Worm (Caenorhabditis elegans) whole organism, L1 larva: ENCODE measurements around the gene ttn-1.

Experiments
- C04F5.9 ChIP-seq: sonication (generic microtip); optimal IDR thresholded peaks from 2 replicates; lab custom pipeline; 2016; ENCODE audit warnings: missing genetic modification characterization, missing compliant biosample characterization
- Y116A8C.19 ChIP-seq: sonication (generic microtip); optimal IDR thresholded peaks from 2 replicates; lab custom pipeline; 2016; ENCODE audit warnings: missing compliant biosample characterization, missing genetic modification characterization, borderline replicate concordance
- aha-1 ChIP-seq: fragments of 150-350 bp; optimal IDR thresholded peaks from 2 replicates; lab custom pipeline; 2014; ENCODE audit warnings: missing biosample characterization, missing genetic modification characterization
- ama-1 ChIP-seq: fragments of 150-350 bp; optimal IDR thresholded peaks from 2 replicates; lab custom pipeline; 2014
- blmp-1 ChIP-seq: fragments of 150-350 bp; optimal IDR thresholded peaks from 2 replicates; lab custom pipeline; 2014; ENCODE audit warnings: missing biosample characterization, missing genetic modification characterization
- ces-1 ChIP-seq: fragments of 150-350 bp; optimal IDR thresholded peaks from 2 replicates; lab custom pipeline; 2014; ENCODE audit warnings: missing biosample characterization, missing genetic modification reagents, missing genetic modification characterization
- dsc-1 ChIP-seq: sonication (generic microtip); optimal IDR thresholded peaks from 2 replicates; lab custom pipeline; 2016; ENCODE audit warnings: mild to moderate bottlenecking, missing genetic modification characterization, missing compliant biosample characterization
- egl-13 ChIP-seq: sonication (generic microtip); optimal IDR thresholded peaks from 2 replicates; lab custom pipeline; 2016; ENCODE audit warnings: missing genotype, missing genetic modification reagents, missing genetic modification characterization, missing compliant biosample characterization
- elt-3 ChIP-seq, 6 experiments: fragments of 150-350 bp in 1 of 6; sonication (generic microtip); optimal IDR thresholded peaks; 2 replicates each; lab custom pipeline; 2017 to 2018; ENCODE audit warnings: missing biosample characterization in 6 of 6, missing genetic modification characterization in 6 of 6, inconsistent platforms in 1 of 6
- ets-5 ChIP-seq: fragments of 200-800 bp; sonication (Bioruptor generic); IDR thresholded peaks from 2 replicates; pipeline ENCODE4 v1.3.6; 2022; ENCODE audit warnings: missing genetic modification characterization, missing compliant biosample characterization
- fos-1 ChIP-seq: fragments of 150-350 bp; optimal IDR thresholded peaks from 2 replicates; lab custom pipeline; 2014; ENCODE audit warnings: missing biosample characterization, missing genetic modification characterization
- grh-1 ChIP-seq: fragments of 200-800 bp; sonication (Bioruptor generic); IDR thresholded peaks from 2 replicates; pipeline ENCODE4 v1.3.6; 2022; ENCODE audit warnings: missing genetic modification reagents, missing genetic modification characterization, missing compliant biosample characterization
- hlh-4 ChIP-seq: sonication (generic microtip); optimal IDR thresholded peaks from 2 replicates; lab custom pipeline; 2016; ENCODE audit warnings: mild to moderate bottlenecking, missing genetic modification characterization, missing compliant biosample characterization
- hpl-2 ChIP-seq: fragments of 150-350 bp; optimal IDR thresholded peaks from 2 replicates; lab custom pipeline; 2014; ENCODE audit warnings: missing biosample characterization, missing genetic modification reagents, missing genetic modification characterization
- irx-1 ChIP-seq: sonication (generic microtip); optimal IDR thresholded peaks from 2 replicates; lab custom pipeline; 2016; ENCODE audit warnings: missing genetic modification characterization, missing compliant biosample characterization
- isw-1 ChIP-seq: fragments of 200-800 bp; sonication (Bioruptor generic); IDR thresholded peaks from 2 replicates; pipeline ENCODE4 v1.3.6; 2022; ENCODE audit warnings: missing genetic modification characterization, missing compliant biosample characterization
- lin-14 ChIP-seq: fragments of 200-800 bp; sonication (Bioruptor generic); optimal IDR thresholded peaks from 2 replicates; lab custom pipeline; 2018; ENCODE audit warnings: mild to moderate bottlenecking, missing genetic modification characterization, moderate library complexity, missing compliant biosample characterization
- lin-15B ChIP-seq: fragments of 150-350 bp; sonication (generic microtip); optimal IDR thresholded peaks from 3 replicates; lab custom pipeline; 2014; ENCODE audit warnings: missing biosample characterization, missing genetic modification characterization
- lin-35 ChIP-seq, 2 experiments: fragments of 150-350 bp; optimal IDR thresholded peaks; 2 replicates each; lab custom pipeline; 2014; ENCODE audit warnings: missing biosample characterization in 2 of 2, missing genetic modification characterization in 2 of 2, missing genetic modification reagents in 2 of 2
- lir-3 ChIP-seq: sonication (generic microtip); optimal IDR thresholded peaks from 2 replicates; lab custom pipeline; 2016; ENCODE audit warnings: mild to moderate bottlenecking, missing genetic modification characterization, moderate library complexity, missing compliant biosample characterization; ENCODE audit not compliant: poor library complexity
- lsy-2 ChIP-seq, 2 experiments: fragments of 150-350 bp; optimal IDR thresholded peaks; 2 replicates each; lab custom pipeline; 2014; ENCODE audit warnings: missing biosample characterization in 2 of 2, missing genetic modification characterization in 2 of 2
- mef-2 ChIP-seq: fragments of 150-350 bp; optimal IDR thresholded peaks from 2 replicates; lab custom pipeline; 2014; ENCODE audit warnings: missing biosample characterization, missing genetic modification characterization
- mep-1 ChIP-seq: fragments of 150-350 bp; optimal IDR thresholded peaks from 2 replicates; lab custom pipeline; 2014; ENCODE audit warnings: missing biosample characterization, missing genetic modification characterization
- nhr-11 ChIP-seq: fragments of 150-350 bp; optimal IDR thresholded peaks from 2 replicates; lab custom pipeline; 2014; ENCODE audit warnings: missing biosample characterization, missing genetic modification characterization
- nhr-12 ChIP-seq: sonication (generic microtip); optimal IDR thresholded peaks from 2 replicates; lab custom pipeline; 2017; ENCODE audit warnings: missing biosample characterization, missing genetic modification characterization
- nhr-19 ChIP-seq: fragments of 200-800 bp; sonication (Bioruptor generic); conservative IDR thresholded peaks from 2 replicates; pipeline ENCODE4 v1.3.6; 2022; ENCODE audit warnings: missing genetic modification characterization, missing compliant biosample characterization
- nhr-71 ChIP-seq: sonication (generic microtip); optimal IDR thresholded peaks from 2 replicates; lab custom pipeline; 2016; ENCODE audit warnings: mild to moderate bottlenecking, missing genetic modification characterization, moderate library complexity, missing compliant biosample characterization
- nhr-84 ChIP-seq: sonication (generic microtip); optimal IDR thresholded peaks from 2 replicates; lab custom pipeline; 2017; ENCODE audit warnings: missing biosample characterization, missing genetic modification characterization
- nhr-85 ChIP-seq: sonication (generic microtip); peaks from one replicate; lab custom pipeline; 2016; ENCODE audit warnings: missing genetic modification characterization, inconsistent platforms, missing compliant biosample characterization
- nhr-90 ChIP-seq: sonication (generic microtip); optimal IDR thresholded peaks from 2 replicates; lab custom pipeline; 2016; ENCODE audit warnings: mild to moderate bottlenecking, missing genetic modification characterization, missing compliant biosample characterization; ENCODE audit not compliant: poor library complexity
- pax-3 ChIP-seq: fragments of 200-800 bp; sonication (Bioruptor generic); optimal IDR thresholded peaks from 2 replicates; lab custom pipeline; 2018; ENCODE audit warnings: mild to moderate bottlenecking, missing genetic modification characterization, moderate library complexity, missing compliant biosample characterization
- skn-1 ChIP-seq: fragments of 150-350 bp; optimal IDR thresholded peaks from 2 replicates; lab custom pipeline; 2014; ENCODE audit warnings: missing biosample characterization, missing genetic modification characterization
- sup-37 ChIP-seq: fragments of 200-800 bp; sonication (Bioruptor generic); optimal IDR thresholded peaks from 2 replicates; lab custom pipeline; 2018; ENCODE audit warnings: mild to moderate bottlenecking, missing genetic modification characterization, missing compliant biosample characterization
- swsn-7 ChIP-seq: sonication (generic microtip); optimal IDR thresholded peaks from 2 replicates; lab custom pipeline; 2016; ENCODE audit warnings: missing genetic modification characterization, missing compliant biosample characterization
- tbx-2 ChIP-seq: sonication (generic microtip); optimal IDR thresholded peaks from 2 replicates; lab custom pipeline; 2016; ENCODE audit warnings: missing genetic modification characterization, missing compliant biosample characterization
- tlp-1 ChIP-seq: fragments of 150-350 bp; optimal IDR thresholded peaks from 2 replicates; lab custom pipeline; 2014; ENCODE audit warnings: missing biosample characterization, missing genetic modification characterization
- unc-130 ChIP-seq: fragments of 150-350 bp; optimal IDR thresholded peaks from 2 replicates; lab custom pipeline; 2017; ENCODE audit warnings: missing biosample characterization, missing genetic modification characterization, inconsistent platforms
- unc-30 ChIP-seq: sonication (generic microtip); optimal IDR thresholded peaks from 2 replicates; lab custom pipeline; 2017; ENCODE audit warnings: missing biosample characterization, missing genetic modification characterization
- unc-62 ChIP-seq: fragments of 150-350 bp; optimal IDR thresholded peaks from 2 replicates; lab custom pipeline; 2014; ENCODE audit warnings: missing biosample characterization, missing genetic modification reagents, missing genetic modification characterization
- unc-86 ChIP-seq: sonication (generic microtip); optimal IDR thresholded peaks from 2 replicates; lab custom pipeline; 2016; ENCODE audit warnings: missing genetic modification characterization, missing compliant biosample characterization
- xbp-1 ChIP-seq: sonication (generic microtip); optimal IDR thresholded peaks from 2 replicates; lab custom pipeline; 2016; ENCODE audit warnings: missing genetic modification characterization, missing compliant biosample characterization
- zag-1 ChIP-seq: fragments of 150-350 bp; optimal IDR thresholded peaks from 2 replicates; lab custom pipeline; 2014; ENCODE audit warnings: missing biosample characterization, missing genetic modification characterization
- zip-4 ChIP-seq: fragments of 200-800 bp; sonication (Bioruptor generic); optimal IDR thresholded peaks from 2 replicates; lab custom pipeline; 2018; ENCODE audit warnings: mild to moderate bottlenecking, missing genetic modification characterization, moderate library complexity, missing compliant biosample characterization
- ztf-11 ChIP-seq, 2 experiments: sonication (generic microtip); optimal IDR thresholded peaks; 2 replicates each; lab custom pipeline; 2016 to 2017; ENCODE audit warnings: missing genetic modification characterization in 2 of 2, missing biosample characterization in 1 of 2, missing compliant biosample characterization in 1 of 2

Gene ttn-1

DNA sequence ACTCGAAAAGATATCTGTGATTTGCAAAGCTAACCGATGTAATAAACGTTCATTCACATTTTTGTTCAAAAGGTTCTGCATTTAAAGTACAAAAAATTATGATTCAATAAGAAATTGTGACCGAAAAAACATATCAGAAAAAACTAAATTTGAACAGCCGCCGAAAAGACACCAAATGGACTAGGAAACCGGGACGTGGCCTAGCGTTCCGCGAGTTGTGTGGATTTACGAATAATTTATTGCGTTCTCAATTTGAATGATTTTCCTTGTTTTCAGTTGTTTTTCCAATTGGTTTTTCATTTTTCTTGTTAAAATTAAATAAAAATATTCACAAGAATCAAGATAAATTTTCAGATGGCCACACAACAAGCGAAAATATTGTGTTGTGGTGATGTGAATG, 95.0 kb downstream of the ttn-1 start, which contains the start of gene cwf-19L1 (continued):
- peak; percentile 95 to 96 for TF ChIP-seq lin-35 (GFP tag; optimal IDR thresholded peaks at IDR 0.05; lab: Kevin White, UChicago)
- TF ChIP-seq fos-1 = no peak
- peak; percentile 76 for TF ChIP-seq unc-130 (tag; lab: Kevin White, UChicago)
- TF ChIP-seq blmp-1 (tag; lab: Kevin White, UChicago) = peak; percentile 61
- peak; percentile 68 for TF ChIP-seq egl-13
- peak; percentile 32 for TF ChIP-seq ama-1 (lab: Kevin White, UChicago)
- TF ChIP-seq dsc-1 = peak; percentile 80
- TF ChIP-seq Y116A8C.19 (tag; lab: Kevin White, UChicago) = no peak
- TF ChIP-seq mef-2 (tag; lab: Kevin White, UChicago) = no peak
- peak; percentile 40 for TF ChIP-seq C04F5.9
- no peak for TF ChIP-seq hpl-2
- TF ChIP-seq nhr-19 (GFP tag; lab: Robert Waterston, UW) = peak; percentile 66
- TF ChIP-seq sup-37 (GFP tag; lab: Kevin White, UChicago) = no peak
- peak; percentile 45; the same call in 1 of the 2 replicates for TF ChIP-seq grh-1 (GFP tag; lab: Robert Waterston, UW)
- peak in 2 of 6 experiments; percentile 1 to 29 for TF ChIP-seq elt-3 (tag; optimal IDR thresholded peaks at IDR 0.05; lab: Kevin White, UChicago)
- TF ChIP-seq nhr-71 = peak; percentile 79
- peak; percentile 79 for TF ChIP-seq tbx-2 (tag; lab: Kevin White, UChicago)
- peak; percentile 88 for TF ChIP-seq nhr-85
- peak; percentile 62 for TF ChIP-seq isw-1
- TF ChIP-seq xbp-1 (tag; lab: Kevin White, UChicago) = peak; percentile 99
- TF ChIP-seq lin-15B = peak; percentile 63
- TF ChIP-seq aha-1 (tag; lab: Kevin White, UChicago) = no peak
- TF ChIP-seq zip-4 (GFP tag; lab: Kevin White, UChicago) = no peak
- TF ChIP-seq nhr-90 (tag; lab: Kevin White, UChicago) = peak; percentile 79
- TF ChIP-seq swsn-7 (tag; lab: Kevin White, UChicago) = peak; percentile 68
- peak; percentile 91 for TF ChIP-seq lir-3
- peak; percentile 71 to 78 for TF ChIP-seq lsy-2 (tag; optimal IDR thresholded peaks at IDR 0.05; lab: Kevin White, UChicago)
- TF ChIP-seq nhr-11 (tag; lab: Kevin White, UChicago) = no peak
- peak; percentile 52 for TF ChIP-seq skn-1 (tag; lab: Kevin White, UChicago)
- no peak for TF ChIP-seq unc-30 (tag; lab: Kevin White, UChicago)
- TF ChIP-seq lin-14 (GFP tag; lab: Kevin White, UChicago) = peak; percentile 81
- no peak for TF ChIP-seq ets-5
- TF ChIP-seq nhr-12 (tag; lab: Kevin White, UChicago) = no peak
- peak; percentile 40 for TF ChIP-seq unc-86
- no peak for TF ChIP-seq pax-3 (tag; lab: Kevin White, UChicago)
- TF ChIP-seq ces-1 = no peak
- TF ChIP-seq ztf-11 (tag; optimal IDR thresholded peaks at IDR 0.05; lab: Kevin White, UChicago) = peak in 1 of 2 experiments; percentile 79
- no peak for TF ChIP-seq nhr-84
- TF ChIP-seq hlh-4 (tag; lab: Kevin White, UChicago) = no peak
- peak; percentile 53 for TF ChIP-seq mep-1 (tag; lab: Kevin White, UChicago)
- peak; percentile 77 for TF ChIP-seq irx-1 (tag; lab: Kevin White, UChicago)
- TF ChIP-seq tlp-1 (tag; lab: Kevin White, UChicago) = no peak
- TF ChIP-seq zag-1 (tag; lab: Kevin White, UChicago) = no peak

DNA sequence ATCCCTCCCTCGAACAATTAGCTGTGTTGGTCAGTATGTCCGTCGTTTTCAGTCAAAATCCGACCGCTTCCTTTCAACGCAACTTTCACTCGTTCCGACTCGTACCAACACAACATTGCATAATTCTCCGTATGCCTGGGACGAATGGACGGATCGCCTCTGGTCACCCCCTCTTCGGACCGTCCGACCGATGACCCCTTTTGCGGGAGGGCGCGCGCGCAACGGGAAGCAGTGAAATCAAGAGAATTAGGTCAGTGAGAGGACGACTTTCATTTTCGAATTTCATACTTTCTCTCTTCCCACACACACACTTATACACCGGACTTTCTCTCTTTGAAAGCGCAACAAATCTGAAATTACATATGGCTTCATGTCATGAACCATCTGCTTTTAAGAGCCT, 97.1 kb downstream of the ttn-1 start, which contains the start of gene atf-8:
TSS of gene atf-8 (plus strand) at position 234 of the 400 bp plus-strand sequence.
- peak; percentile 100 for TF ChIP-seq blmp-1 (tag; lab: Kevin White, UChicago)
- TF ChIP-seq unc-62 (GFP tag; lab: Kevin White, UChicago) = no peak
